Fruit fly (Drosophila melanogaster) whole organism, embryonic: Measurements from ENCODE around the gene Gpdh3.

Experiments used
- Abd-B ChIP-seq: fragments of 200-800 bp; sonication (Bioruptor generic); optimal IDR thresholded peaks from 2 replicates; lab custom pipeline; 2018; ENCODE audit warnings: missing biosample characterization, mild to moderate bottlenecking, missing genetic modification characterization, moderate library complexity
- Adf1 ChIP-seq: fragments of 200-800 bp; sonication (Bioruptor generic); IDR thresholded peaks from 2 replicates; pipeline ENCODE4 v1.3.6; 2022; ENCODE audit warnings: missing biosample characterization, missing genetic modification characterization
- Bgb ChIP-seq: fragments of 200-800 bp; sonication (Bioruptor generic); IDR thresholded peaks from 2 replicates; pipeline ENCODE4 v1.3.6; 2022; ENCODE audit warnings: missing biosample characterization, missing genetic modification characterization; ENCODE audit not compliant: partially characterized antibody
- CG10147 ChIP-seq: fragments of 200-800 bp; sonication (Bioruptor generic); optimal IDR thresholded peaks from 2 replicates; lab custom pipeline; 2019; ENCODE audit warnings: missing biosample characterization, mild to moderate bottlenecking, missing genetic modification characterization, moderate library complexity
- CG10462 ChIP-seq: fragments of 200-800 bp; sonication (Bioruptor generic); optimal IDR thresholded peaks from 2 replicates; lab custom pipeline; 2016; ENCODE audit warnings: missing biosample characterization, missing genetic modification characterization
- CG10654 ChIP-seq: fragments of 200-800 bp; sonication (Bioruptor generic); optimal IDR thresholded peaks from 2 replicates; lab custom pipeline; 2016; ENCODE audit warnings: missing biosample characterization, missing genetic modification characterization
- CG10959 ChIP-seq: fragments of 200-800 bp; sonication (Bioruptor generic); IDR thresholded peaks from 2 replicates; pipeline ENCODE4 v1.3.6; 2022; ENCODE audit warnings: missing biosample characterization, missing genetic modification characterization
- CG10979 ChIP-seq: fragments of 200-800 bp; sonication (Bioruptor generic); optimal IDR thresholded peaks from 2 replicates; lab custom pipeline; 2018; ENCODE audit warnings: missing biosample characterization, mild to moderate bottlenecking, missing genetic modification characterization, moderate library complexity
- CG17186 ChIP-seq: fragments of 200-800 bp; sonication (Bioruptor generic); optimal IDR thresholded peaks from 3 replicates; lab custom pipeline; 2017; ENCODE audit warnings: missing biosample characterization, missing genetic modification reagents, missing genetic modification characterization
- CG2199 ChIP-seq: fragments of 200-800 bp; sonication (Bioruptor generic); IDR thresholded peaks from 3 replicates; pipeline ENCODE4 v1.3.6; 2022; ENCODE audit warnings: missing biosample characterization, missing genetic modification characterization
- CG3065 ChIP-seq: fragments of 200-800 bp; sonication (Bioruptor generic); optimal IDR thresholded peaks from 2 replicates; lab custom pipeline; 2016; ENCODE audit warnings: missing biosample characterization, missing genetic modification characterization
- CG31365 ChIP-seq: fragments of 200-800 bp; sonication (Bioruptor generic); optimal IDR thresholded peaks from 2 replicates; lab custom pipeline; 2018; ENCODE audit warnings: missing biosample characterization, mild to moderate bottlenecking, missing genetic modification characterization
- CG3847 ChIP-seq: fragments of 200-800 bp; sonication (Bioruptor generic); IDR thresholded peaks from 2 replicates; pipeline ENCODE4 v1.3.6; 2022; ENCODE audit warnings: missing biosample characterization, missing genetic modification characterization
- CG4360 ChIP-seq: fragments of 200-800 bp; sonication (Bioruptor generic); IDR thresholded peaks from 2 replicates; pipeline ENCODE4 v1.3.6; 2022; ENCODE audit warnings: missing biosample characterization, missing genetic modification characterization
- CG4404 ChIP-seq: fragments of 200-800 bp; sonication (Bioruptor generic); IDR thresholded peaks from 2 replicates; pipeline ENCODE4 v1.3.6; 2022; ENCODE audit warnings: missing biosample characterization, missing genetic modification characterization
- CG8359 ChIP-seq: fragments of 200-800 bp; sonication (Bioruptor generic); optimal IDR thresholded peaks from 2 replicates; lab custom pipeline; 2017; ENCODE audit warnings: missing biosample characterization, mild to moderate bottlenecking, missing genetic modification characterization, borderline replicate concordance
- D19A ChIP-seq: fragments of 200-800 bp; optimal IDR thresholded peaks from 3 replicates; lab custom pipeline; 2019; ENCODE audit warnings: missing biosample characterization, mild to moderate bottlenecking, missing genetic modification characterization, moderate library complexity
- Doc2 ChIP-seq: fragments of 200-800 bp; sonication (Bioruptor generic); IDR thresholded peaks from 2 replicates; pipeline ENCODE4 v1.3.6; 2022; ENCODE audit warnings: missing biosample characterization, missing genetic modification characterization
- Drgx ChIP-seq: fragments of 200-800 bp; sonication (Bioruptor generic); IDR thresholded peaks from 2 replicates; pipeline ENCODE4 v1.3.6; 2022; ENCODE audit warnings: missing biosample characterization, missing genetic modification characterization
- Elba2 ChIP-seq: fragments of 200-800 bp; sonication (Bioruptor generic); optimal IDR thresholded peaks from 3 replicates; lab custom pipeline; 2016; ENCODE audit warnings: missing biosample characterization, missing genetic modification characterization
- HLH3B ChIP-seq: fragments of 200-800 bp; sonication (Bioruptor generic); IDR thresholded peaks from 2 replicates; pipeline ENCODE4 v1.3.6; 2022; ENCODE audit warnings: missing biosample characterization, missing genetic modification characterization
- Lim3 ChIP-seq: fragments of 200-800 bp; sonication (Bioruptor generic); IDR thresholded peaks from 2 replicates; pipeline ENCODE4 v1.3.6; 2022; ENCODE audit warnings: missing biosample characterization, missing genetic modification characterization
- MESR4 ChIP-seq: fragments of 200-800 bp; sonication (Bioruptor generic); optimal IDR thresholded peaks from 2 replicates; lab custom pipeline; 2018; ENCODE audit warnings: missing biosample characterization, mild to moderate bottlenecking, missing genetic modification characterization, moderate library complexity
- NC2β ChIP-seq: fragments of 200-800 bp; sonication (Bioruptor generic); optimal IDR thresholded peaks from 2 replicates; lab custom pipeline; 2016; ENCODE audit warnings: missing biosample characterization, missing genetic modification characterization
- Nf-YB ChIP-seq: fragments of 200-800 bp; sonication (Bioruptor generic); optimal IDR thresholded peaks from 3 replicates; lab custom pipeline; 2019; ENCODE audit warnings: missing biosample characterization, mild to moderate bottlenecking, missing genetic modification characterization, moderate library complexity
- NfI ChIP-seq: fragments of 200-800 bp; sonication (Bioruptor generic); optimal IDR thresholded peaks from 3 replicates; lab custom pipeline; 2018; ENCODE audit warnings: missing biosample characterization, mild to moderate bottlenecking, missing genetic modification characterization, moderate library complexity
- Sry-δ ChIP-seq: fragments of 200-800 bp; sonication (Bioruptor generic); optimal IDR thresholded peaks from 2 replicates; lab custom pipeline; 2016; ENCODE audit warnings: missing biosample characterization, missing genetic modification characterization
- Usf ChIP-seq: fragments of 200-800 bp; sonication (Bioruptor generic); optimal IDR thresholded peaks from 2 replicates; lab custom pipeline; 2017; ENCODE audit warnings: missing genotype, missing biosample characterization, missing genetic modification characterization
- Vsx1 ChIP-seq: fragments of 200-800 bp; sonication (Bioruptor generic); optimal IDR thresholded peaks from 2 replicates; lab custom pipeline; 2017; ENCODE audit warnings: missing biosample characterization, mild to moderate bottlenecking, missing genetic modification characterization, missing genetic modification reagents
- cg ChIP-seq: fragments of 200-800 bp; sonication (Bioruptor generic); optimal IDR thresholded peaks from 3 replicates; lab custom pipeline; 2019; ENCODE audit warnings: missing biosample characterization, mild to moderate bottlenecking, missing genetic modification characterization, moderate library complexity
- chif ChIP-seq, 2 experiments: fragments of 200-800 bp; sonication (Bioruptor generic); optimal IDR thresholded peaks; 3 replicates each; lab custom pipeline; 2016; ENCODE audit warnings: missing biosample characterization in 2 of 2, missing genetic modification characterization in 2 of 2
- crp ChIP-seq, 2 experiments: fragments of 200-800 bp; sonication (Bioruptor generic); optimal IDR thresholded peaks; 2 replicates in 1 of 2; 3 replicates in 1 of 2; lab custom pipeline; 2017; ENCODE audit warnings: missing biosample characterization in 2 of 2, missing genetic modification characterization in 2 of 2, mild to moderate bottlenecking in 1 of 2, moderate library complexity in 1 of 2
- dmrt99B ChIP-seq: fragments of 200-800 bp; sonication (Bioruptor generic); optimal IDR thresholded peaks from 2 replicates; lab custom pipeline; 2018; ENCODE audit warnings: missing biosample characterization, mild to moderate bottlenecking, missing genetic modification characterization, moderate library complexity
- fd102C ChIP-seq: fragments of 200-800 bp; sonication (Bioruptor generic); optimal IDR thresholded peaks from 2 replicates; lab custom pipeline; 2018; ENCODE audit warnings: missing biosample characterization, mild to moderate bottlenecking, missing genetic modification characterization, moderate library complexity
- insv ChIP-seq, 2 experiments: fragments of 200-800 bp; sonication (Bioruptor generic); optimal IDR thresholded peaks; 3 replicates each; lab custom pipeline; 2016 to 2018; ENCODE audit warnings: missing biosample characterization in 2 of 2, missing genetic modification characterization in 2 of 2
- knrl ChIP-seq: fragments of 200-800 bp; sonication (Bioruptor generic); IDR thresholded peaks from 3 replicates; pipeline ENCODE4 v1.3.6; 2022; ENCODE audit warnings: missing biosample characterization, missing genetic modification characterization; ENCODE audit not compliant: partially characterized antibody
- onecut ChIP-seq: fragments of 200-800 bp; sonication (Bioruptor generic); IDR thresholded peaks from 2 replicates; pipeline ENCODE4 v1.3.6; 2022; ENCODE audit warnings: missing biosample characterization, missing genetic modification characterization
- pb ChIP-seq: fragments of 200-800 bp; sonication (Bioruptor generic); optimal IDR thresholded peaks from 3 replicates; lab custom pipeline; 2016; ENCODE audit warnings: missing biosample characterization, missing genetic modification characterization
- psq ChIP-seq: fragments of 200-800 bp; sonication (Bioruptor generic); optimal IDR thresholded peaks from 2 replicates; lab custom pipeline; 2017; ENCODE audit warnings: missing biosample characterization, missing genetic modification characterization
- scrt ChIP-seq: fragments of 200-800 bp; sonication (Bioruptor generic); optimal IDR thresholded peaks from 2 replicates; lab custom pipeline; 2018; ENCODE audit warnings: missing biosample characterization, mild to moderate bottlenecking, missing genetic modification characterization, moderate library complexity
- sna ChIP-seq: fragments of 200-800 bp; sonication (Bioruptor generic); IDR thresholded peaks from 2 replicates; pipeline ENCODE4 v1.3.6; 2022; ENCODE audit warnings: missing biosample characterization, missing genetic modification characterization; ENCODE audit not compliant: partially characterized antibody
- sqz ChIP-seq: fragments of 200-800 bp; sonication (Bioruptor generic); optimal IDR thresholded peaks from 3 replicates; lab custom pipeline; 2018; ENCODE audit warnings: missing biosample characterization, mild to moderate bottlenecking, missing genetic modification characterization
- unpg ChIP-seq: fragments of 200-800 bp; sonication (Bioruptor generic); optimal IDR thresholded peaks from 3 replicates; lab custom pipeline; 2018; ENCODE audit warnings: missing biosample characterization, mild to moderate bottlenecking, missing genetic modification characterization, moderate library complexity
- zfh1 ChIP-seq: fragments of 200-800 bp; sonication (Bioruptor generic); IDR thresholded peaks from 3 replicates; pipeline ENCODE4 v1.3.6; 2022; ENCODE audit warnings: missing biosample characterization, missing genetic modification characterization

The Gpdh3 gene

DNA sequence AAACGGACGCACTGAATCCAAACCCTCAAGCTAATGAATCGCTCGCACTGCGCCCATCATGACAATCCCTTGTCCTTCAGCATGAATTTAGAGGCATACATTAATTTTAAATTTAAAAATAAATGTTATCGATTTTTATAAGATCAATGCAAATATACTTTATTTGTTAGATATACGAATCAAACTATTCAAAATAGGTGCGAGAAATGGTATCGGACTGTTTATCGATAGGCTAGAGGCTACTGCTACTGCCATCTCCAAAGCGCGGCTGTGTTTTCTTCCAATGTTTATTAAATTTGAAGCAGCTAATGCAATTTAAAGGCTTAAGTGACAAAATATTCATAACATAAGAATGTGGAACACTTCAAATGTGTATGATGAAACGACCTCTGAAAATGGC is 758 bp upstream of the Gpdh3 start, which contains the start of gene CG43342 (continued):
- TF ChIP-seq Vsx1 (GFP tag; lab: Kevin White, UChicago) (no peak), chif (GFP tag; optimal IDR thresholded peaks at IDR 0.05; lab: Kevin White, UChicago) (no peak), CG3847 (GFP tag; lab: Robert Waterston, UW) (no peak), Nf-YB (GFP tag; lab: Kevin White, UChicago) (no peak), CG10462 (GFP tag; lab: Kevin White, UChicago) (no peak), knrl (peak; percentile 68; the same call in 2 of the 3 replicates), CG10979 (tag; lab: Kevin White, UChicago) (no peak), CG2199 (GFP tag; lab: Robert Waterston, UW) (no peak)

DNA sequence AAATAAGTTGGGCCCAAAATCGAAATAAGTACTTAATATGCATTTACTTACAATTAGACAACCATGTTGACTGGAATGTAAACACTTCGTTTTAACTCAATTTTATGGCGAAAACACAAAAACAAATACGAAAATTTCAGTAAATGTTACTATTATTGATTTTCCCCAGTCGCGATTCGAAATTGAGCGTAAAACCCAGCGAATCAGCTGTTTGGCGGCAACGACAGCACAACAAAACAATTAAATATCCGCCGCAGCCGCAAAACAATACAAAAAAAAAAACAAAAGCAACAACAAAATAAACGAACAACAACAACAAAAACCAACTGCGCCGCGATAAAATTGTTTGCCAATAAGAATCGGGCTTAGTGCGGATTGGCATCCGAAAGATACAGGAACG is 7.8 kb downstream of the Gpdh3 start, which contains the start of the genes CAH8 and CG7059:
TSS of gene CAH8 (minus strand) at position 101 of the 400 bp plus-strand sequence.
TSS of gene CG7059 (plus strand) at position 167 of the 400 bp plus-strand sequence.
- TF ChIP-seq insv (GFP tag; optimal IDR thresholded peaks at IDR 0.05; lab: Kevin White, UChicago) (peak in 1 of 2 experiments; percentile 2), NfI (GFP tag; lab: Kevin White, UChicago) (no peak), CG8359 (no peak), Bgb (no peak), HLH3B (no peak), crp (GFP tag; optimal IDR thresholded peaks at IDR 0.05; lab: Kevin White, UChicago) (peak in 1 of 2 experiments; percentile 3), Adf1 (GFP tag; lab: Robert Waterston, UW) (no peak), Drgx (GFP tag; lab: Robert Waterston, UW) (no peak), Sry-δ (GFP tag; lab: Kevin White, UChicago) (no peak), Nf-YB (GFP tag; lab: Kevin White, UChicago) (no peak), sqz (no peak), dmrt99B (tag; lab: Kevin White, UChicago) (no peak), D19A (no peak), NC2β (GFP tag; lab: Kevin White, UChicago) (no peak), CG4360 (GFP tag; lab: Robert Waterston, UW) (peak; percentile 37; the same call in 1 of the 2 replicates), Elba2 (GFP tag; lab: Kevin White, UChicago) (peak; percentile 59), sna (GFP tag; lab: Robert Waterston, UW) (no peak), psq (no peak), zfh1 (GFP tag; lab: Robert Waterston, UW) (no peak), CG10959 (GFP tag; lab: Robert Waterston, UW) (no peak), onecut (GFP tag; lab: Robert Waterston, UW) (peak; percentile 90), CG10147 (GFP tag; lab: Kevin White, UChicago) (no peak), Doc2 (no peak), Lim3 (GFP tag; lab: Robert Waterston, UW) (no peak), unpg (GFP tag; lab: Kevin White, UChicago) (no peak), MESR4 (GFP tag; lab: Kevin White, UChicago) (no peak), cg (GFP tag; lab: Kevin White, UChicago) (no peak), CG4404 (no peak), CG10654 (GFP tag; lab: Kevin White, UChicago) (no peak), Abd-B (GFP tag; lab: Kevin White, UChicago) (no peak), pb (GFP tag; lab: Kevin White, UChicago) (no peak), scrt (GFP tag; lab: Kevin White, UChicago) (peak; percentile 70), CG17186 (GFP tag; lab: Kevin White, UChicago) (no peak), CG3065 (GFP tag; lab: Kevin White, UChicago) (no peak), fd102C (GFP tag; lab: Kevin White, UChicago) (no peak), Usf (GFP tag; lab: Kevin White, UChicago) (no peak), CG31365 (tag; lab: Kevin White, UChicago) (no peak)
- TF ChIP-seq, all 482 proteins: peak for 6
